Worm (Caenorhabditis elegans) whole organism, L4 larva: Measurements from ENCODE around the gene dsb-3.

Experiments
- D1046.2 ChIP-seq: fragments of 200-800 bp; sonication (Bioruptor generic); IDR thresholded peaks from 2 replicates; pipeline ENCODE4 v1.3.6; 2022; ENCODE audit warnings: missing genetic modification characterization, missing compliant biosample characterization
- ZK546.5 ChIP-seq, 2 experiments: sonication (generic microtip); optimal IDR thresholded peaks; 2 replicates each; lab custom pipeline; 2017; ENCODE audit warnings: missing biosample characterization in 2 of 2, missing genetic modification characterization in 2 of 2
- ceh-82 ChIP-seq: sonication (generic microtip); optimal IDR thresholded peaks from 2 replicates; lab custom pipeline; 2017; ENCODE audit warnings: missing biosample characterization, missing genetic modification characterization
- fkh-10 ChIP-seq: fragments of 150-350 bp; optimal IDR thresholded peaks from 2 replicates; lab custom pipeline; 2014; ENCODE audit warnings: missing biosample characterization, missing genetic modification reagents, missing genetic modification characterization
- nhr-11 ChIP-seq: fragments of 150-350 bp; optimal IDR thresholded peaks from 2 replicates; lab custom pipeline; 2014; ENCODE audit warnings: missing biosample characterization, missing genetic modification characterization
- nhr-237 ChIP-seq: sonication (generic microtip); optimal IDR thresholded peaks from 2 replicates; lab custom pipeline; 2017; ENCODE audit warnings: missing biosample characterization, missing genetic modification characterization
- ztf-11 ChIP-seq: fragments of 150-350 bp; optimal IDR thresholded peaks from 2 replicates; lab custom pipeline; 2014; ENCODE audit warnings: missing biosample characterization, missing genetic modification characterization

DNA sequence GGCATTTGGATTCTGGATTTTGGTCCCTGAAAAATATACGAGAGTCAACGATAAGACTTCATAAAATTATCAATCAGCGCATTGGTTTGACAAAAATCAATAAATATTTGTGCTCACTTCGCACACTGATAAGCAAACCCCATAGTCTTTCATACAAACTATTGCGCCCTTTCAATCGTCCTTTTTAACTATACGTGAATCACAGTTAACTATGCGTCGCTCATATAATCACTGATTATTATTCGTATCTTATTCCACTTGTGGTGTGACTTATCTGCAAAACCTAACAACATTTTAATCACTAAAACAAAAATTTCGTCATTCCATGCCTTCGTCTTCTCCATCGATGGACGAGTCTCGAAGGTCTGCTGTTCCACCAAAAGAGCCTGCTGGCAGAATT lies 48.6 kb downstream of the dsb-3 start, which contains the start of gene nhr-8:
- TF ChIP-seq fkh-10 (GFP tag; lab: Kevin White, UChicago) (no peak), ztf-11 (tag; lab: Kevin White, UChicago) (no peak), nhr-11 (tag; lab: Kevin White, UChicago) (no peak), ceh-82 (tag; lab: Kevin White, UChicago) (no peak), D1046.2 (GFP tag; lab: Robert Waterston, UW) (no peak), ZK546.5 (tag; optimal IDR thresholded peaks at IDR 0.05; lab: Kevin White, UChicago) (no peak), nhr-237 (tag; lab: Kevin White, UChicago) (no peak)
